Fruit fly (Drosophila melanogaster) whole organism, embryonic: ENCODE measurements around the gene retinin.

Experiments
- Abd-B ChIP-seq: fragments of 200-800 bp; sonication (Bioruptor generic); optimal IDR thresholded peaks from 2 replicates; lab custom pipeline; 2018; ENCODE audit warnings: missing biosample characterization, mild to moderate bottlenecking, missing genetic modification characterization, moderate library complexity
- Atf6 ChIP-seq: fragments of 200-800 bp; sonication (Bioruptor generic); IDR thresholded peaks from 2 replicates; pipeline ENCODE4 v1.3.6; 2022; ENCODE audit warnings: missing biosample characterization, missing genetic modification characterization
- Blimp-1 ChIP-seq: fragments of 200-800 bp; sonication (Bioruptor generic); optimal IDR thresholded peaks from 3 replicates; lab custom pipeline; 2018; ENCODE audit warnings: missing biosample characterization, missing genetic modification characterization, mild to moderate bottlenecking, moderate library complexity, missing genetic modification reagents
- CG10267 ChIP-seq: fragments of 200-800 bp; sonication (Bioruptor generic); optimal IDR thresholded peaks from 2 replicates; lab custom pipeline; 2018; ENCODE audit warnings: missing biosample characterization, mild to moderate bottlenecking, missing genetic modification characterization, moderate library complexity
- CG11696 ChIP-seq: fragments of 200-800 bp; sonication (Bioruptor generic); IDR thresholded peaks from 2 replicates; pipeline ENCODE4 v1.3.6; 2022; ENCODE audit warnings: missing biosample characterization, missing genetic modification characterization
- CG11723 ChIP-seq: fragments of 200-800 bp; sonication (Bioruptor generic); optimal IDR thresholded peaks from 2 replicates; lab custom pipeline; 2017; ENCODE audit warnings: missing biosample characterization, mild to moderate bottlenecking, missing genetic modification characterization
- CG12769 ChIP-seq: fragments of 200-800 bp; sonication (Bioruptor generic); optimal IDR thresholded peaks from 2 replicates; lab custom pipeline; 2019; ENCODE audit warnings: missing biosample characterization, mild to moderate bottlenecking, missing genetic modification characterization, moderate library complexity
- CG13287 ChIP-seq: fragments of 200-800 bp; sonication (Bioruptor generic); IDR thresholded peaks from 2 replicates; pipeline ENCODE4 v1.3.6; 2022; ENCODE audit warnings: missing biosample characterization, missing genetic modification characterization; ENCODE audit not compliant: partially characterized antibody
- CG13624 ChIP-seq: fragments of 200-800 bp; sonication (Bioruptor generic); optimal IDR thresholded peaks from 2 replicates; lab custom pipeline; 2016; ENCODE audit warnings: missing biosample characterization, missing genetic modification characterization
- CG13775 ChIP-seq: fragments of 200-800 bp; sonication (Bioruptor generic); optimal IDR thresholded peaks from 3 replicates; lab custom pipeline; 2017; ENCODE audit warnings: missing biosample characterization, mild to moderate bottlenecking, missing genetic modification characterization
- CG1603 ChIP-seq: fragments of 200-800 bp; sonication (Bioruptor generic); optimal IDR thresholded peaks from 2 replicates; lab custom pipeline; 2019; ENCODE audit warnings: missing biosample characterization, mild to moderate bottlenecking, missing genetic modification characterization, moderate library complexity
- CG16813 ChIP-seq: fragments of 200-800 bp; sonication (Bioruptor generic); IDR thresholded peaks from 3 replicates; pipeline ENCODE4 v1.3.6; 2022; ENCODE audit warnings: missing biosample characterization, missing genetic modification characterization; ENCODE audit not compliant: partially characterized antibody
- CG17328 ChIP-seq: fragments of 200-800 bp; sonication (Bioruptor generic); IDR thresholded peaks from 2 replicates; pipeline ENCODE4 v1.3.6; 2022; ENCODE audit warnings: missing biosample characterization, missing genetic modification characterization
- CG18011 ChIP-seq: fragments of 200-800 bp; sonication (Bioruptor generic); optimal IDR thresholded peaks from 2 replicates; lab custom pipeline; 2017; ENCODE audit warnings: missing biosample characterization, missing genetic modification characterization, mild to moderate bottlenecking, moderate library complexity, missing genotype
- CG2116 ChIP-seq: fragments of 200-800 bp; sonication (Bioruptor generic); optimal IDR thresholded peaks from 3 replicates; lab custom pipeline; 2018; ENCODE audit warnings: missing biosample characterization, mild to moderate bottlenecking, missing genetic modification characterization
- CG4328 ChIP-seq: fragments of 200-800 bp; sonication (Bioruptor generic); optimal IDR thresholded peaks from 3 replicates; lab custom pipeline; 2017; ENCODE audit warnings: missing biosample characterization, missing genetic modification reagents, missing genetic modification characterization
- CG4617 ChIP-seq: fragments of 200-800 bp; sonication (Bioruptor generic); optimal IDR thresholded peaks from 3 replicates; lab custom pipeline; 2016; ENCODE audit warnings: missing biosample characterization, missing genetic modification characterization, borderline replicate concordance
- CG6791 ChIP-seq: fragments of 200-800 bp; sonication (Bioruptor generic); IDR thresholded peaks from 3 replicates; pipeline ENCODE4 v1.3.6; 2022; ENCODE audit warnings: missing biosample characterization, missing genetic modification characterization; ENCODE audit not compliant: partially characterized antibody
- CG9876 ChIP-seq: fragments of 200-800 bp; sonication (Bioruptor generic); optimal IDR thresholded peaks from 2 replicates; lab custom pipeline; 2016; ENCODE audit warnings: missing biosample characterization, missing genetic modification characterization
- CHES-1-like ChIP-seq: fragments of 200-800 bp; sonication (Bioruptor generic); optimal IDR thresholded peaks from 2 replicates; lab custom pipeline; 2016; ENCODE audit warnings: missing biosample characterization, missing genetic modification characterization
- Dad ChIP-seq: fragments of 200-800 bp; sonication (Bioruptor generic); optimal IDR thresholded peaks from 3 replicates; lab custom pipeline; 2016; ENCODE audit warnings: missing biosample characterization, missing genetic modification characterization
- Elba2 ChIP-seq: fragments of 200-800 bp; sonication (Bioruptor generic); optimal IDR thresholded peaks from 3 replicates; lab custom pipeline; 2016; ENCODE audit warnings: missing biosample characterization, missing genetic modification characterization
- MBD-R2 ChIP-seq: fragments of 200-800 bp; sonication (Bioruptor generic); IDR thresholded peaks from 2 replicates; pipeline ENCODE4 v1.3.6; 2022; ENCODE audit warnings: missing biosample characterization, missing genetic modification characterization
- MESR4 ChIP-seq: fragments of 200-800 bp; sonication (Bioruptor generic); optimal IDR thresholded peaks from 2 replicates; lab custom pipeline; 2018; ENCODE audit warnings: missing biosample characterization, mild to moderate bottlenecking, missing genetic modification characterization, moderate library complexity
- Med ChIP-seq: fragments of 200-800 bp; sonication (Bioruptor generic); peaks from one replicate; lab custom pipeline; 2016; ENCODE audit warnings: missing biosample characterization, missing genetic modification characterization, mild to moderate bottlenecking, inconsistent platforms, moderate library complexity
- Mes4 ChIP-seq: fragments of 200-800 bp; sonication (Bioruptor generic); optimal IDR thresholded peaks from 2 replicates; lab custom pipeline; 2016; ENCODE audit warnings: missing biosample characterization, missing genetic modification characterization
- Scr ChIP-seq: fragments of 200-800 bp; sonication (Bioruptor generic); IDR thresholded peaks from 2 replicates; pipeline ENCODE4 v1.3.6; 2022; ENCODE audit warnings: missing biosample characterization, missing genetic modification characterization; ENCODE audit not compliant: partially characterized antibody
- Trl ChIP-seq, 3 experiments: fragments of >200 bp in 2 of 3; fragments of 200-800 bp in 1 of 3; sonication (Bioruptor generic) in 1 of 3; optimal IDR thresholded peaks; 2 replicates in 1 of 3; 3 replicates in 2 of 3; lab custom pipeline; 2016 to 2017; ENCODE audit warnings: missing biosample characterization in 1 of 3, missing genetic modification characterization in 1 of 3
- amos ChIP-seq: fragments of 200-800 bp; sonication (Bioruptor generic); IDR thresholded peaks from 2 replicates; pipeline ENCODE4 v1.3.6; 2022; ENCODE audit warnings: missing biosample characterization, missing genetic modification characterization; ENCODE audit not compliant: partially characterized antibody
- bigmax ChIP-seq: fragments of 200-800 bp; sonication (Bioruptor generic); optimal IDR thresholded peaks from 2 replicates; lab custom pipeline; 2018; ENCODE audit warnings: missing biosample characterization, mild to moderate bottlenecking, missing genetic modification characterization
- cad ChIP-seq: fragments of >200 bp; optimal IDR thresholded peaks from 2 replicates; lab custom pipeline; 2017; ENCODE audit warnings: missing biosample characterization, missing genetic modification characterization
- ci ChIP-seq: fragments of 200-800 bp; sonication (Bioruptor generic); IDR thresholded peaks from 3 replicates; pipeline ENCODE4 v1.3.6; 2022; ENCODE audit warnings: missing biosample characterization, missing genetic modification characterization
- corto ChIP-seq: fragments of 200-800 bp; sonication (Bioruptor generic); optimal IDR thresholded peaks from 2 replicates; lab custom pipeline; 2016; ENCODE audit warnings: missing biosample characterization, mild to moderate bottlenecking, missing genetic modification characterization, moderate library complexity
- crp ChIP-seq, 2 experiments: fragments of 200-800 bp; sonication (Bioruptor generic); optimal IDR thresholded peaks; 2 replicates in 1 of 2; 3 replicates in 1 of 2; lab custom pipeline; 2017; ENCODE audit warnings: missing biosample characterization in 2 of 2, missing genetic modification characterization in 2 of 2, mild to moderate bottlenecking in 1 of 2, moderate library complexity in 1 of 2
- danr ChIP-seq: fragments of 200-800 bp; sonication (Bioruptor generic); IDR thresholded peaks from 2 replicates; pipeline ENCODE4 v1.3.6; 2022; ENCODE audit warnings: missing biosample characterization, missing genetic modification characterization
- fd96Cb ChIP-seq: fragments of 200-800 bp; sonication (Bioruptor generic); optimal IDR thresholded peaks from 2 replicates; lab custom pipeline; 2018; ENCODE audit warnings: missing biosample characterization, mild to moderate bottlenecking, missing genetic modification characterization, moderate library complexity
- gsb-n ChIP-seq: fragments of 200-800 bp; sonication (Bioruptor generic); optimal IDR thresholded peaks from 3 replicates; lab custom pipeline; 2018; ENCODE audit warnings: missing biosample characterization, mild to moderate bottlenecking, missing genetic modification characterization
- knrl ChIP-seq: fragments of 200-800 bp; sonication (Bioruptor generic); IDR thresholded peaks from 3 replicates; pipeline ENCODE4 v1.3.6; 2022; ENCODE audit warnings: missing biosample characterization, missing genetic modification characterization; ENCODE audit not compliant: partially characterized antibody
- nmo ChIP-seq: fragments of 200-800 bp; sonication (Bioruptor generic); optimal IDR thresholded peaks from 2 replicates; lab custom pipeline; 2018; ENCODE audit warnings: missing biosample characterization, mild to moderate bottlenecking, missing genetic modification characterization, moderate library complexity
- pzg ChIP-seq: fragments of 200-800 bp; sonication (Bioruptor generic); optimal IDR thresholded peaks from 3 replicates; lab custom pipeline; 2018; ENCODE audit warnings: missing biosample characterization, mild to moderate bottlenecking, missing genetic modification characterization, moderate library complexity
- sens ChIP-seq: fragments of 200-800 bp; sonication (Bioruptor generic); peaks from one replicate; lab custom pipeline; 2016; ENCODE audit warnings: missing biosample characterization, missing genetic modification characterization
- sob ChIP-seq: fragments of 200-800 bp; sonication (Bioruptor generic); IDR thresholded peaks from 2 replicates; pipeline ENCODE4 v1.3.6; 2022; ENCODE audit warnings: missing biosample characterization, missing genetic modification characterization
- sug ChIP-seq: fragments of 200-800 bp; optimal IDR thresholded peaks from 2 replicates; lab custom pipeline; 2019; ENCODE audit warnings: missing biosample characterization, mild to moderate bottlenecking, missing genetic modification characterization, moderate library complexity
- tap ChIP-seq: fragments of 200-800 bp; optimal IDR thresholded peaks from 3 replicates; lab custom pipeline; 2019; ENCODE audit warnings: missing biosample characterization, mild to moderate bottlenecking, missing genetic modification characterization, moderate library complexity
- tin ChIP-seq: fragments of 200-800 bp; sonication (Bioruptor generic); optimal IDR thresholded peaks from 3 replicates; lab custom pipeline; 2016; ENCODE audit warnings: missing biosample characterization, missing genetic modification characterization
- twi ChIP-seq: fragments of 200-800 bp; optimal IDR thresholded peaks from 2 replicates; lab custom pipeline; 2019; ENCODE audit warnings: missing biosample characterization, mild to moderate bottlenecking, missing genetic modification characterization, moderate library complexity

The retinin gene

dm6 chr3L:16377768-16378764, 46.3 kb downstream of the retinin start, which contains the start of gene roq (continued):
- TF ChIP-seq fd96Cb (tag; lab: Kevin White, UChicago) (no peak), crp (GFP tag; optimal IDR thresholded peaks at IDR 0.05; lab: Kevin White, UChicago) (peak; percentile 96 to 99), bigmax (GFP tag; lab: Kevin White, UChicago) (peak; percentile 25), twi (tag; lab: Kevin White, UChicago) (peak; percentile 4), tin (GFP tag; lab: Kevin White, UChicago) (no peak), CHES-1-like (GFP tag; lab: Kevin White, UChicago) (peak; percentile 16), CG12769 (peak; percentile 38), pzg (peak; percentile 94), sug (tag; lab: Kevin White, UChicago) (peak; percentile 93), corto (GFP tag; lab: Kevin White, UChicago) (peak; percentile 15), CG4617 (peak; percentile 81), CG9876 (GFP tag; lab: Kevin White, UChicago) (no peak), ci (0 out of 3 replicates have a peak, but pooled peaks have one; percentile 6), Dad (no peak), CG16813 (GFP tag; lab: Robert Waterston, UW) (peak; percentile 42; the same call in 2 of the 3 replicates), CG11696 (GFP tag; lab: Robert Waterston, UW) (no peak), CG11723 (no peak), Abd-B (peak; percentile 23), Trl (optimal IDR thresholded peaks at IDR 0.05; lab: Kevin White, UChicago) (peak; percentile 23 to 46), Trl (GFP tag; optimal IDR thresholded peaks at IDR 0.05; lab: Kevin White, UChicago) (no peak), Med (GFP tag; lab: Kevin White, UChicago) (peak; percentile 71), CG18011 (GFP tag; lab: Kevin White, UChicago) (peak; percentile 24), CG13624 (GFP tag; lab: Kevin White, UChicago) (peak; percentile 12), danr (GFP tag; lab: Robert Waterston, UW) (no peak), MBD-R2 (GFP tag; lab: Robert Waterston, UW) (peak; percentile 77), cad (GFP tag; lab: Kevin White, UChicago) (peak; percentile 3), amos (peak; percentile 59; the same call in 1 of the 2 replicates), CG17328 (GFP tag; lab: Robert Waterston, UW) (no peak), CG1603 (tag; lab: Kevin White, UChicago) (peak; percentile 85), Scr (GFP tag; lab: Robert Waterston, UW) (peak; percentile 38), sens (peak; percentile 74), Elba2 (GFP tag; lab: Kevin White, UChicago) (peak; percentile 68), sob (GFP tag; lab: Robert Waterston, UW) (no peak), gsb-n (tag; lab: Kevin White, UChicago) (no peak), CG10267 (tag; lab: Kevin White, UChicago) (peak; percentile 28), nmo (peak; percentile 57), CG13775 (GFP tag; lab: Kevin White, UChicago) (no peak), Mes4 (GFP tag; lab: Kevin White, UChicago) (no peak), Atf6 (GFP tag; lab: Robert Waterston, UW) (peak; percentile 22; the same call in 1 of the 2 replicates), MESR4 (GFP tag; lab: Kevin White, UChicago) (peak; percentile 57), tap (tag; lab: Kevin White, UChicago) (no peak), CG13287 (GFP tag; lab: Robert Waterston, UW) (peak; percentile 72; the same call in 1 of the 2 replicates), CG4328 (GFP tag; lab: Kevin White, UChicago) (no peak), knrl (GFP tag; lab: Robert Waterston, UW) (peak; percentile 50; the same call in 1 of the 3 replicates), Blimp-1 (peak; percentile 92), CG2116 (peak; percentile 87), CG6791 (GFP tag; lab: Robert Waterston, UW) (peak; percentile 64; the same call in 2 of the 3 replicates)
